Worm (Caenorhabditis elegans) whole organism, young adult: ENCODE data around the gene F23H11.5.
A peak's percentile ranks its signal among the peaks of the same experiment; 100 is the strongest.

Experiments used
- B0035.1 ChIP-seq: sonication (generic microtip); optimal IDR thresholded peaks from 2 replicates; lab custom pipeline; 2016; ENCODE audit warnings: missing genetic modification characterization, mild to moderate bottlenecking, missing compliant biosample characterization, missing genotype, missing genetic modification reagents
- B0336.3 ChIP-seq: fragments of 200-800 bp; sonication (Bioruptor generic); IDR thresholded peaks from 2 replicates; pipeline ENCODE4 v1.3.6; 2022; ENCODE audit warnings: missing genetic modification characterization, missing compliant biosample characterization
- F23B12.7 ChIP-seq: sonication (generic microtip); optimal IDR thresholded peaks from 2 replicates; lab custom pipeline; 2017; ENCODE audit warnings: missing genetic modification characterization, mild to moderate bottlenecking, missing compliant biosample characterization, antibody characterized with exemption, moderate library complexity; ENCODE audit not compliant: insufficient read depth
- F49E8.2 ChIP-seq: sonication (generic microtip); optimal IDR thresholded peaks from 3 replicates; lab custom pipeline; 2017; ENCODE audit warnings: missing genetic modification characterization, mild to moderate bottlenecking, missing compliant biosample characterization, antibody characterized with exemption, moderate library complexity; ENCODE audit not compliant: insufficient read depth
- T07F8.4 ChIP-seq: sonication (generic microtip); optimal IDR thresholded peaks from 2 replicates; lab custom pipeline; 2016; ENCODE audit warnings: mild to moderate bottlenecking, missing genetic modification characterization, moderate library complexity, missing compliant biosample characterization
- Y53G8AR.9 ChIP-seq: fragments of 200-800 bp; sonication (Bioruptor generic); conservative IDR thresholded peaks from 2 replicates; pipeline ENCODE4 v1.3.6; 2022; ENCODE audit warnings: missing genetic modification reagents, missing genetic modification characterization, missing compliant biosample characterization
- aptf-2 ChIP-seq: fragments of 200-800 bp; sonication (Bioruptor generic); conservative IDR thresholded peaks from 2 replicates; pipeline ENCODE4 v1.3.6; 2022; ENCODE audit warnings: missing genetic modification reagents, missing genetic modification characterization, missing compliant biosample characterization
- aptf-3 ChIP-seq: fragments of 200-800 bp; sonication (Bioruptor generic); IDR thresholded peaks from 2 replicates; pipeline ENCODE4 v1.3.6; 2022; ENCODE audit warnings: missing genetic modification characterization, missing compliant biosample characterization
- athp-1 ChIP-seq: sonication (generic microtip); optimal IDR thresholded peaks from 2 replicates; lab custom pipeline; 2017; ENCODE audit warnings: mild to moderate bottlenecking, missing genetic modification characterization, missing compliant biosample characterization
- attf-3 ChIP-seq: fragments of 200-800 bp; sonication (Bioruptor generic); conservative IDR thresholded peaks from 2 replicates; pipeline ENCODE4 v1.3.6; 2022; ENCODE audit warnings: missing genetic modification reagents, missing genetic modification characterization, missing compliant biosample characterization
- attf-6 ChIP-seq: fragments of 200-800 bp; sonication (Bioruptor generic); IDR thresholded peaks from 2 replicates; pipeline ENCODE4 v1.3.6; 2022; ENCODE audit warnings: missing genetic modification reagents, missing genetic modification characterization, missing compliant biosample characterization
- bed-2 ChIP-seq: fragments of 200-800 bp; sonication (Bioruptor generic); IDR thresholded peaks from 2 replicates; pipeline ENCODE4 v1.3.6; 2022; ENCODE audit warnings: missing genetic modification reagents, missing genetic modification characterization, missing compliant biosample characterization
- ccch-3 ChIP-seq: fragments of 200-800 bp; sonication (Bioruptor generic); optimal IDR thresholded peaks from 2 replicates; lab custom pipeline; 2018; ENCODE audit warnings: mild to moderate bottlenecking, missing genetic modification characterization, missing compliant biosample characterization
- ceh-100 ChIP-seq: fragments of 200-800 bp; sonication (Bioruptor generic); IDR thresholded peaks from 2 replicates; pipeline ENCODE4 v1.3.6; 2022; ENCODE audit warnings: missing genetic modification reagents, missing genetic modification characterization, missing compliant biosample characterization
- ceh-79 ChIP-seq: sonication (generic microtip); optimal IDR thresholded peaks from 2 replicates; lab custom pipeline; 2017; ENCODE audit warnings: mild to moderate bottlenecking, missing genetic modification characterization, missing compliant biosample characterization
- dpl-1 ChIP-seq: fragments of 150-350 bp; optimal IDR thresholded peaks from 2 replicates; lab custom pipeline; 2014; ENCODE audit warnings: missing biosample characterization, missing genetic modification reagents, missing genetic modification characterization
- gei-17 ChIP-seq: fragments of 200-800 bp; sonication (Bioruptor generic); optimal IDR thresholded peaks from 2 replicates; lab custom pipeline; 2018; ENCODE audit warnings: mild to moderate bottlenecking, missing genetic modification characterization, missing compliant biosample characterization
- hlh-26 ChIP-seq: fragments of 200-800 bp; sonication (Bioruptor generic); conservative IDR thresholded peaks from 2 replicates; pipeline ENCODE4 v1.3.6; 2022; ENCODE audit warnings: missing genetic modification reagents, missing genetic modification characterization, missing compliant biosample characterization
- hmg-1.2 ChIP-seq: fragments of 200-800 bp; sonication (Bioruptor generic); IDR thresholded peaks from 2 replicates; pipeline ENCODE4 v1.3.6; 2022; ENCODE audit warnings: missing genetic modification reagents, missing genetic modification characterization, missing compliant biosample characterization
- lag-1 ChIP-seq: fragments of 200-800 bp; sonication (Bioruptor generic); IDR thresholded peaks from 2 replicates; pipeline ENCODE4 v1.3.6; 2022; ENCODE audit warnings: missing genetic modification reagents, missing genetic modification characterization, missing compliant biosample characterization
- lin-35 ChIP-seq, 3 experiments: fragments of 150-350 bp in 2 of 3; sonication (generic microtip) in 1 of 3; optimal IDR thresholded peaks; 2 replicates each; lab custom pipeline; 2014 to 2018; ENCODE audit warnings: missing biosample characterization in 3 of 3, missing genetic modification characterization in 3 of 3, missing genetic modification reagents in 3 of 3
- lin-54 ChIP-seq: fragments of 200-800 bp; sonication (Bioruptor generic); optimal IDR thresholded peaks from 2 replicates; lab custom pipeline; 2018; ENCODE audit warnings: mild to moderate bottlenecking, missing genetic modification characterization, missing compliant biosample characterization
- mel-28 ChIP-seq: sonication (generic microtip); optimal IDR thresholded peaks from 2 replicates; lab custom pipeline; 2016; ENCODE audit warnings: borderline replicate concordance, mild to moderate bottlenecking, missing genetic modification characterization, missing compliant biosample characterization
- nfyb-1 ChIP-seq: fragments of 200-800 bp; sonication (Bioruptor generic); IDR thresholded peaks from 2 replicates; pipeline ENCODE4 v1.3.6; 2022; ENCODE audit warnings: missing genetic modification reagents, missing genetic modification characterization, missing compliant biosample characterization
- nhr-80 ChIP-seq: sonication (generic microtip); optimal IDR thresholded peaks from 2 replicates; lab custom pipeline; 2016; ENCODE audit warnings: missing genetic modification characterization, missing compliant biosample characterization
- nhr-90 ChIP-seq: sonication (generic microtip); optimal IDR thresholded peaks from 2 replicates; lab custom pipeline; 2016; ENCODE audit warnings: missing genotype, mild to moderate bottlenecking, missing genetic modification characterization, missing compliant biosample characterization
- unc-62 ChIP-seq: fragments of 150-350 bp; optimal IDR thresholded peaks from 2 replicates; lab custom pipeline; 2014; ENCODE audit warnings: missing biosample characterization, missing genetic modification reagents, missing genetic modification characterization
- ztf-18 ChIP-seq: sonication (generic microtip); optimal IDR thresholded peaks from 2 replicates; lab custom pipeline; 2016; ENCODE audit warnings: missing genotype, mild to moderate bottlenecking, missing genetic modification characterization, missing compliant biosample characterization
- ztf-28 ChIP-seq: fragments of 200-800 bp; sonication (Bioruptor generic); IDR thresholded peaks from 2 replicates; pipeline ENCODE4 v1.3.6; 2022; ENCODE audit warnings: missing genetic modification reagents, missing genetic modification characterization, missing compliant biosample characterization
- ztf-3 ChIP-seq: fragments of 200-800 bp; sonication (Bioruptor generic); optimal IDR thresholded peaks from 2 replicates; lab custom pipeline; 2018; ENCODE audit warnings: mild to moderate bottlenecking, missing genetic modification characterization, missing compliant biosample characterization

The F23H11.5 gene

DNA sequence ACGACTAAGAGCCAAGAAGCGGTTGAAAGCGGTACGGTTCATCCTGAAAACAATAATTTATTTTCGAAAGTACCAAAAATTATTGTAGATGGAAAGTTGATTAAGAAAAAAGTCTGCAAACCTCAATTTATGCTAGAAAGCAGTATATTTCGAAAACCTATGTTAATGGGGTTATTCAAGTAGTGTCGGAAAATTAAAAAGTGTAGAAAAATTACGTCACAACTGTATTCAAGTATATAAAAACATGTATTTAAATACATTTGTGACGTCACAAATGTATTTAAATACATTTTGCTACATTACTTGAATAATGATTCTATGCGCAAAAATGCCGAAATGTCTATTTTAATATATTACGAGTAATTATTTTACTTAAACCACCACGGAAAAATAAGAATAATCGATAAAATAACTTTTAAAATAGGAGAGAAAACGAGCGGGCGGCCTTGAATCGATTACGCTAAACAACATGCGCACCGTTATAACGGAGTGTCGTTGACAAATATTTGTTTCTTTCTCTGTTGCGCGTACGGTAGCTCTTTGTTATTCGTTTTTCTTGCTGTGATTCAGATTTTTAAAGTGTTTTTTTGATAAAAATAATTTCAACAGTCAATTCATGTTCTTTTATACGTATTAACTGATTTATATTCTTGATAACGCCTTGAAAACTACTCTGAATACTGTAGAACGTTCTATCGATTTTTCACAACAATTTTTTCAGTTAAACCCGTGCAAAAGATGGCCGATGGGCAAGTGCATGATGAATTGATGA lies at the start of gene F23H11.5, which contains the start of gene bra-2:
TSS of gene F23H11.5 (minus strand) at position 51 of the 772 bp plus-strand sequence.
TSS of gene bra-2 (plus strand) at position 722 of the 772 bp plus-strand sequence.
- TF ChIP-seq attf-3 (peak; percentile 92), T07F8.4 (tag; lab: Kevin White, UChicago) (no peak), B0336.3 (GFP tag; lab: Robert Waterston, UW) (no peak), F23B12.7 (tag; lab: Kevin White, UChicago) (peak; percentile 4)
- TF ChIP-seq, all 124 proteins: peak for 2

DNA sequence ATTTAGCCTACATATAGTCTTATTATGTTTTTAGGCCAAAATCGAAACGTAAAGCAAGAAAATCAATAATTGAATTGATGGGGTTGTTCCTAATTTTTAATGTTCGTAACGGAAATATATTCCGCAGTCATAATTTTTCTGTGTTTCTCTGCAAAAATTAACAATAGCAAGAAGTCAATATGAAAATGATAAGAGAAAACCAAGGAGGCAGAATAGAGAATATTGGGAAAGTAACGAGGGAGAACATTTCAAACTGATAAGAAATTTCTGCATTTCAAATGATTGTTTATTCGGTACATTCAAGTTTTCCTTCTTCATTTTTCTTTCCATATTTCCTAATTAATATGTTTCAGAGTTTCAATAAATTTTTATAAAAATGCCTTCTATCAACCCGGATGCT lies 45.6 kb upstream of the F23H11.5 start, which contains the start of gene fbxa-54:
TSS of gene fbxa-54 (plus strand) at position 354 of the 400 bp plus-strand sequence.
- TF ChIP-seq nhr-80 (tag; lab: Kevin White, UChicago) (peak; percentile 79), lin-35 (GFP tag; optimal IDR thresholded peaks at IDR 0.05; lab: Kevin White, UChicago) (no peak)
- TF ChIP-seq, all 124 proteins: peak for 1

DNA sequence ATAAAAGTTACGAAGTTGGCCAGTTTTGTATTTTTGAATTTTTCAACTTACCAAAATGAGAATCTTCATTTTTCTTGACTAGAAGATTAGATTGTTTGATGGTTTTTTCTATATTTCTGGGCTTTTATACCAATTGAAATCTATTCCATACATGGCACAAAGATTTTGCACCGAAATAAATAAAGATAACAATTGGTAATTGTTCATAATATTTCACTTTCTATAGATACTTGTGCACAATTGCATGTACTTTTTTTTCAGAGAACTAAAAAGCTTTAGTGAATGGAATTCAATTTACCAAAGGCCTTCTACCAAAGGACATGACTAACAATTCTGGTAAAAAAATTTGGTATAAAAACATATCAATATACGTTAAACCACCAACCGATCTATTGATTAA lies 44.2 kb upstream of the F23H11.5 start, which contains the start of the genes T12B5.15 and T12B5.14:
TSS of gene T12B5.15 (minus strand) at position 101 of the 400 bp plus-strand sequence.
TSS of gene T12B5.14 (plus strand) at position 321 of the 400 bp plus-strand sequence.
- TF ChIP-seq Y53G8AR.9 (GFP tag; lab: Robert Waterston, UW) (no peak), nhr-90 (tag; lab: Kevin White, UChicago) (no peak), ztf-3 (no peak), F23B12.7 (tag; lab: Kevin White, UChicago) (no peak), dpl-1 (GFP tag; lab: Kevin White, UChicago) (no peak), nfyb-1 (GFP tag; lab: Robert Waterston, UW) (no peak), F49E8.2 (tag; lab: Kevin White, UChicago) (no peak), athp-1 (tag; lab: Kevin White, UChicago) (no peak), hlh-26 (no peak)

- no peak for TF ChIP-seq dpl-1 (GFP tag; lab: Kevin White, UChicago)
- TF ChIP-seq hmg-1.2, result no peak
- no peak for TF ChIP-seq ceh-100 (GFP tag; lab: Robert Waterston, UW)
- no peak for TF ChIP-seq unc-62 (GFP tag; lab: Kevin White, UChicago)
- TF ChIP-seq ztf-18 (tag; lab: Kevin White, UChicago), result no peak
- TF ChIP-seq bed-2 (GFP tag; lab: Robert Waterston, UW), result no peak
- no peak for TF ChIP-seq ceh-79 (tag; lab: Kevin White, UChicago)
- TF ChIP-seq mel-28, result no peak
- TF ChIP-seq lin-35 (GFP tag; optimal IDR thresholded peaks at IDR 0.05; lab: Kevin White, UChicago), result no peak
- no peak for TF ChIP-seq attf-6 (GFP tag; lab: Robert Waterston, UW)
- TF ChIP-seq aptf-3, result no peak
- no peak for TF ChIP-seq lag-1 (GFP tag; lab: Robert Waterston, UW)
- no peak for TF ChIP-seq B0035.1 (tag; lab: Kevin White, UChicago)
- no peak for TF ChIP-seq ccch-3 (GFP tag; lab: Kevin White, UChicago)
- no peak for TF ChIP-seq ztf-3
- no peak for TF ChIP-seq gei-17
Observed at ce11 chrIII:952184-952583, 41.8 kb upstream of the F23H11.5 start, which contains the start of gene fbxa-10. Gene fbxa-10 (plus strand): TSS chrIII:952390.

DNA sequence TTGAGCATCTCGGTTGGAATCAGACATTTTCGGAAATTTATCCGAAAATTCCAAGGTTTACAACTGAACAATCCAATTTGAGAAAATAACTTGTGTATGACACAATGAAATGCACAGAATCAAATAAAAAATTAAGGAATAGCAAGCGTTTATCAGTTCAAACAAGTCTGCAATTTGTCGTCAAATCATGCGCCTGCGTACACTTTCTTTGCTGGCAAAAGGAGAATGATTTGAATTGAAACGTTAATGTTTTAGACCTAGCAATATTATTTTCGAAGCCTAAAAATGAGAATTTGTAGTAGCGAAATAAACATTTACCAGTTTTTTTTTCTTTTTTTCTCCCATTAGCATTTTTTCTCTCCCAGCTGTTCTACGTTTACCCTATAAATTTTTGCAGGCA lies 40.1 kb upstream of the F23H11.5 start, which contains the start of the genes fbxa-67 and fbxa-11:
TSS of gene fbxa-67 (minus strand) at position 199 of the 400 bp plus-strand sequence.
TSS of gene fbxa-11 (plus strand) at position 398 of the 400 bp plus-strand sequence.
- TF ChIP-seq ztf-28 (GFP tag; lab: Robert Waterston, UW) (no peak), aptf-2 (GFP tag; lab: Robert Waterston, UW) (no peak), gei-17 (no peak), lin-54 (GFP tag; lab: Kevin White, UChicago) (no peak)
